Worm (Caenorhabditis elegans) whole organism, early embryonic: Measurements from ENCODE around the gene F19H6.6.

Experiments used
- F13C5.2 ChIP-seq: sonication (generic microtip); optimal IDR thresholded peaks from 2 replicates; lab custom pipeline; 2017; ENCODE audit warnings: mild to moderate bottlenecking, missing genetic modification characterization, inconsistent platforms, missing compliant biosample characterization
- ama-1 ChIP-seq: fragments of 150-350 bp; optimal IDR thresholded peaks from 2 replicates; lab custom pipeline; 2014
- hnd-1 ChIP-seq: sonication (generic microtip); optimal IDR thresholded peaks from 2 replicates; lab custom pipeline; 2016; ENCODE audit warnings: missing genetic modification characterization, missing compliant biosample characterization
- pes-1 ChIP-seq: fragments of 200-800 bp; sonication (Bioruptor generic); IDR thresholded peaks from 2 replicates; pipeline ENCODE4 v1.3.6; 2022; ENCODE audit warnings: missing genetic modification reagents, missing genetic modification characterization, missing compliant biosample characterization

- TF ChIP-seq F13C5.2 (tag; lab: Kevin White, UChicago) (no peak), ama-1 (lab: Kevin White, UChicago) (no peak), hnd-1 (tag; lab: Kevin White, UChicago) (no peak), pes-1 (GFP tag; lab: Robert Waterston, UW) (no peak)
These were observed 4.8 kb downstream of the F19H6.6 start, which contains the start of gene F19H6.4 for ce11 chrX:12365388-12365787.
